Fruit fly (Drosophila melanogaster) whole organism, prepupa: ENCODE results near the gene fng.

Experiments used
- CG6163 ChIP-seq: fragments of 200-800 bp; sonication (Bioruptor generic); IDR thresholded peaks from 3 replicates; pipeline ENCODE4 v1.3.6; 2022; ENCODE audit warnings: missing biosample characterization, missing genetic modification characterization
- CG6276 ChIP-seq: fragments of 200-800 bp; sonication (Bioruptor generic); optimal IDR thresholded peaks from 2 replicates; lab custom pipeline; 2017; ENCODE audit warnings: missing biosample characterization, mild to moderate bottlenecking, missing genetic modification characterization
- Ets96B ChIP-seq: fragments of 200-800 bp; optimal IDR thresholded peaks from 2 replicates; lab custom pipeline; 2019; ENCODE audit warnings: missing biosample characterization, mild to moderate bottlenecking, missing genetic modification characterization, moderate library complexity
- Sox102F ChIP-seq: fragments of 200-800 bp; sonication (Bioruptor generic); optimal IDR thresholded peaks from 2 replicates; lab custom pipeline; 2016; ENCODE audit warnings: missing biosample characterization, mild to moderate bottlenecking, missing genetic modification characterization
- achi ChIP-seq: fragments of 200-800 bp; sonication (Bioruptor generic); optimal IDR thresholded peaks from 3 replicates; lab custom pipeline; 2016; ENCODE audit warnings: missing biosample characterization, missing genetic modification characterization
- lz ChIP-seq: fragments of 200-800 bp; sonication (Bioruptor generic); optimal IDR thresholded peaks from 3 replicates; lab custom pipeline; 2016; ENCODE audit warnings: missing biosample characterization, missing genetic modification characterization
- pdm3 ChIP-seq: fragments of 200-800 bp; sonication (Bioruptor generic); optimal IDR thresholded peaks from 3 replicates; lab custom pipeline; 2016; ENCODE audit warnings: missing biosample characterization, missing genetic modification characterization
- spab ChIP-seq: fragments of 200-800 bp; sonication (Bioruptor generic); optimal IDR thresholded peaks from 2 replicates; lab custom pipeline; 2017; ENCODE audit warnings: missing biosample characterization, mild to moderate bottlenecking, missing genetic modification characterization, missing genetic modification reagents
- ss ChIP-seq, 2 experiments: fragments of 200-800 bp; sonication (Bioruptor generic); optimal IDR thresholded peaks; 2 replicates in 1 of 2; 3 replicates in 1 of 2; lab custom pipeline; 2017 to 2018; ENCODE audit warnings: mild to moderate bottlenecking in 2 of 2, missing biosample characterization in 2 of 2, missing genetic modification characterization in 2 of 2, moderate library complexity in 1 of 2

dm6 chr3L:20931510-20931909 is 17.8 kb downstream of the fng start:
- TF ChIP-seq CG6163 (no peak), ss (GFP tag; optimal IDR thresholded peaks at IDR 0.05; lab: Kevin White, UChicago) (no peak), spab (GFP tag; lab: Kevin White, UChicago) (no peak), achi (no peak), Sox102F (GFP tag; lab: Kevin White, UChicago) (no peak), CG6276 (GFP tag; lab: Kevin White, UChicago) (no peak), Ets96B (tag; lab: Kevin White, UChicago) (no peak), lz (GFP tag; lab: Kevin White, UChicago) (no peak), pdm3 (GFP tag; lab: Kevin White, UChicago) (no peak)
